Worm (Caenorhabditis elegans): Measurements from ENCODE around the gene D2096.12.
A peak's percentile ranks its signal among the peaks of the same experiment; 100 is the strongest.

D2096.12 gene

DNA sequence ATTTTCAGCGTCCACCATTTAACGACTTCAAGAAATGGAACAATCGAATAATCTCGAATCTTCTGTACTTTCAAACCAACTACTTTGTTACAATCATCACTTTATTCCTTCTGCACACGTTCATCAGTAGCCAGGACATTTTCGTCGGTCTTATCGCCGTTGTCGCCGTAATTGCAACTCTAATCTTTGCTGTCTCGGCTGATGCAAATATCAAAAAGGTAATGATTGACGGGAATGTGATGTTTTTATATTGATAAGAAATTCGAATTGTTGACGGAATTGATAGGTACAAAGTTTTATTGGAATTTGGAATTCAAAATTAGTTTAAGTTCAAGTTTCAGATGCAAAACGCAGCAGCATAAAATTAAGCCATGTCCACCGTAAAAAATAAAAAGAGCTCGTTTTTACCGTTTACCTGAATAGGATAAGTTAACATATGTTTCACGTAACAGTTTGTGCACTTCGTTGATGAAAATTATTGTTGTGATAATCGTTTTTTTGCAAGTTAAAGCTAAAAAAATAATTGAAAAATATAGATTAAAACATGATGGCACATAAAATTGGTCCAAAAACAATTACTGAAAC, 17.1 kb downstream of the D2096.12 start (continued):
- TF ChIP-seq zfp-2 (tag; optimal IDR thresholded peaks at IDR 0.05) (no peak), daf-8 (GFP tag; IDR thresholded peaks at IDR 0.05) (no peak), hmg-1.1 (GFP tag; IDR thresholded peaks at IDR 0.05) (no peak), mxl-3 (GFP tag; optimal IDR thresholded peaks at IDR 0.05) (peak; percentile 21), spr-3 (GFP tag; optimal IDR thresholded peaks at IDR 0.05) (no peak), F37D6.2 (tag; optimal IDR thresholded peaks at IDR 0.05) (no peak), duxl-1 (tag; optimal IDR thresholded peaks at IDR 0.05; ENCODE audit: poor library complexity) (no peak), ama-1 (optimal IDR thresholded peaks at IDR 0.05) (no peak), sdz-12 (GFP tag; optimal IDR thresholded peaks at IDR 0.05) (no peak), ceh-20 (GFP tag; IDR thresholded peaks at IDR 0.05) (no peak), skn-1 (tag; optimal IDR thresholded peaks at IDR 0.05) (no peak), tra-1 (GFP tag; IDR thresholded peaks at IDR 0.05) (peak; percentile 79; the same call in 1 of the 2 replicates), php-3 (GFP tag; IDR thresholded peaks at IDR 0.05) (peak; percentile 89), nhr-11 (tag; optimal IDR thresholded peaks at IDR 0.05) (no peak), nhr-25 (tag; optimal IDR thresholded peaks at IDR 0.05; ENCODE audit: borderline replicate concordance, insufficient read depth) (no peak), ctbp-1 (GFP tag; IDR thresholded peaks at IDR 0.05) (no peak), pqm-1 (tag; optimal IDR thresholded peaks at IDR 0.05) (peak; percentile 92), lin-15B (tag; optimal IDR thresholded peaks at IDR 0.05) (no peak), dmd-8 (GFP tag; IDR thresholded peaks at IDR 0.05) (no peak), mes-2 (tag; optimal IDR thresholded peaks at IDR 0.05; ENCODE audit: poor library complexity, severe bottlenecking) (no peak), mxl-2 (GFP tag; conservative IDR thresholded peaks at IDR 0.05) (no peak), nhr-28 (tag; optimal IDR thresholded peaks at IDR 0.05) (peak; percentile 73), lin-29 (GFP tag; IDR thresholded peaks at IDR 0.05) (no peak), lir-3 (tag; optimal IDR thresholded peaks at IDR 0.05) (no peak), lin-38 (GFP tag; IDR thresholded peaks at IDR 0.05) (no peak), dmd-6 (GFP tag; IDR thresholded peaks at IDR 0.05) (peak; percentile 94), ceh-44 (GFP tag; IDR thresholded peaks at IDR 0.05) (no peak), daf-16 (GFP tag; optimal IDR thresholded peaks at IDR 0.05) (peak in 1 of 2 experiments; percentile 47), daf-16 (tag; optimal IDR thresholded peaks at IDR 0.05) (peak; percentile 81), nhr-77 (tag; optimal IDR thresholded peaks at IDR 0.05) (peak; percentile 41), nhr-102 (tag; optimal IDR thresholded peaks at IDR 0.05) (peak; percentile 11), snpc-1.2 (GFP tag; IDR thresholded peaks at IDR 0.05) (no peak), set-16 (GFP tag; IDR thresholded peaks at IDR 0.05) (no peak), zip-11 (GFP tag; IDR thresholded peaks at IDR 0.05) (no peak), unc-130 (GFP tag; optimal IDR thresholded peaks at IDR 0.05) (no peak), zip-2 (tag; optimal IDR thresholded peaks at IDR 0.05) (no peak), spr-1 (tag; optimal IDR thresholded peaks at IDR 0.05) (no peak), ztf-7 (tag; optimal IDR thresholded peaks at IDR 0.05) (no peak), Y5F2A.4 (GFP tag; optimal IDR thresholded peaks at IDR 0.05) (no peak)

- TF ChIP-seq unc-62 (GFP tag; optimal IDR thresholded peaks at IDR 0.05 in 1 of 2): peak in 1 of 2 experiments; percentile 52
- no peak for TF ChIP-seq unc-62 (tag; optimal IDR thresholded peaks at IDR 0.05)
- TF ChIP-seq nhr-6 (tag; optimal IDR thresholded peaks at IDR 0.05): no peak
Observed at ce11 chrIV:8382695-8383094, 19.4 kb downstream of the D2096.12 start, which contains the start of gene D2096.9. TSS of gene D2096.9 (minus strand) at chrIV:8382795.

All from whole organism, L4 larva.